Worm (Caenorhabditis elegans) whole organism, young adult: ENCODE measurements around the gene T10B9.9.

Experiments
- B0019.2 ChIP-seq: fragments of 200-800 bp; sonication (Bioruptor generic); conservative IDR thresholded peaks from 2 replicates; pipeline ENCODE4 v1.3.6; 2022; ENCODE audit warnings: missing genetic modification reagents, missing genetic modification characterization, missing compliant biosample characterization
- B0035.1 ChIP-seq: sonication (generic microtip); optimal IDR thresholded peaks from 2 replicates; lab custom pipeline; 2016; ENCODE audit warnings: missing genetic modification characterization, mild to moderate bottlenecking, missing compliant biosample characterization, missing genotype, missing genetic modification reagents
- B0261.1 ChIP-seq: sonication (generic microtip); optimal IDR thresholded peaks from 2 replicates; lab custom pipeline; 2016; ENCODE audit warnings: mild to moderate bottlenecking, missing genetic modification characterization, moderate library complexity, missing compliant biosample characterization
- B0336.3 ChIP-seq: fragments of 200-800 bp; sonication (Bioruptor generic); IDR thresholded peaks from 2 replicates; pipeline ENCODE4 v1.3.6; 2022; ENCODE audit warnings: missing genetic modification characterization, missing compliant biosample characterization
- C06A6.2 ChIP-seq: fragments of 200-800 bp; sonication (Bioruptor generic); conservative IDR thresholded peaks from 2 replicates; pipeline ENCODE4 v1.3.6; 2022; ENCODE audit warnings: missing genetic modification characterization, missing compliant biosample characterization
- D2030.7 ChIP-seq: fragments of 200-800 bp; sonication (Bioruptor generic); IDR thresholded peaks from 2 replicates; pipeline ENCODE4 v1.3.6; 2022; ENCODE audit warnings: missing genetic modification reagents, missing genetic modification characterization, missing compliant biosample characterization
- F23B12.7 ChIP-seq: sonication (generic microtip); optimal IDR thresholded peaks from 2 replicates; lab custom pipeline; 2017; ENCODE audit warnings: missing genetic modification characterization, mild to moderate bottlenecking, missing compliant biosample characterization, antibody characterized with exemption, moderate library complexity; ENCODE audit not compliant: insufficient read depth
- F33H1.4 ChIP-seq: fragments of 200-800 bp; sonication (Bioruptor generic); IDR thresholded peaks from 2 replicates; pipeline ENCODE4 v1.3.6; 2022; ENCODE audit warnings: missing genetic modification reagents, missing genetic modification characterization, missing compliant biosample characterization
- F39B2.1 ChIP-seq: fragments of 200-800 bp; sonication (Bioruptor generic); IDR thresholded peaks from 2 replicates; pipeline ENCODE4 v1.3.6; 2022; ENCODE audit warnings: missing genetic modification reagents, missing genetic modification characterization, missing compliant biosample characterization
- F49E8.2 ChIP-seq: sonication (generic microtip); optimal IDR thresholded peaks from 3 replicates; lab custom pipeline; 2017; ENCODE audit warnings: missing genetic modification characterization, mild to moderate bottlenecking, missing compliant biosample characterization, antibody characterized with exemption, moderate library complexity; ENCODE audit not compliant: insufficient read depth
- F52B5.7 ChIP-seq: sonication (generic microtip); optimal IDR thresholded peaks from 2 replicates; lab custom pipeline; 2016; ENCODE audit warnings: mild to moderate bottlenecking, missing genetic modification characterization, missing compliant biosample characterization
- T07F8.4 ChIP-seq: sonication (generic microtip); optimal IDR thresholded peaks from 2 replicates; lab custom pipeline; 2016; ENCODE audit warnings: mild to moderate bottlenecking, missing genetic modification characterization, moderate library complexity, missing compliant biosample characterization
- T26A5.8 ChIP-seq: sonication (generic microtip); optimal IDR thresholded peaks from 2 replicates; lab custom pipeline; 2016; ENCODE audit warnings: missing genetic modification characterization, missing compliant biosample characterization
- Y53G8AR.9 ChIP-seq: fragments of 200-800 bp; sonication (Bioruptor generic); conservative IDR thresholded peaks from 2 replicates; pipeline ENCODE4 v1.3.6; 2022; ENCODE audit warnings: missing genetic modification reagents, missing genetic modification characterization, missing compliant biosample characterization
- Y95B8A.8 ChIP-seq: fragments of 200-800 bp; sonication (Bioruptor generic); IDR thresholded peaks from 2 replicates; pipeline ENCODE4 v1.3.6; 2022; ENCODE audit warnings: missing genetic modification reagents, missing genetic modification characterization, missing compliant biosample characterization
- akir-1 ChIP-seq: fragments of 200-800 bp; sonication (Bioruptor generic); optimal IDR thresholded peaks from 2 replicates; lab custom pipeline; 2018; ENCODE audit warnings: mild to moderate bottlenecking, missing genetic modification characterization, moderate library complexity, missing compliant biosample characterization
- aptf-2 ChIP-seq: fragments of 200-800 bp; sonication (Bioruptor generic); conservative IDR thresholded peaks from 2 replicates; pipeline ENCODE4 v1.3.6; 2022; ENCODE audit warnings: missing genetic modification reagents, missing genetic modification characterization, missing compliant biosample characterization
- aptf-3 ChIP-seq: fragments of 200-800 bp; sonication (Bioruptor generic); IDR thresholded peaks from 2 replicates; pipeline ENCODE4 v1.3.6; 2022; ENCODE audit warnings: missing genetic modification characterization, missing compliant biosample characterization
- attf-3 ChIP-seq: fragments of 200-800 bp; sonication (Bioruptor generic); conservative IDR thresholded peaks from 2 replicates; pipeline ENCODE4 v1.3.6; 2022; ENCODE audit warnings: missing genetic modification reagents, missing genetic modification characterization, missing compliant biosample characterization
- cebp-1 ChIP-seq, 2 experiments: fragments of 200-800 bp in 1 of 2; sonication (Bioruptor generic) in 1 of 2; sonication (generic microtip) in 1 of 2; IDR thresholded peaks in 1 of 2; optimal IDR thresholded peaks in 1 of 2; 2 replicates each; pipeline versions ENCODE4 v1.3.6 to Lab custom; 2017 to 2022; ENCODE audit warnings: missing compliant biosample characterization in 2 of 2, missing genetic modification characterization in 2 of 2, mild to moderate bottlenecking in 1 of 2, missing genetic modification reagents in 1 of 2, moderate library complexity in 1 of 2
- ceh-91 ChIP-seq: fragments of 200-800 bp; sonication (Bioruptor generic); IDR thresholded peaks from 2 replicates; pipeline ENCODE4 v1.3.6; 2022; ENCODE audit warnings: missing genetic modification reagents, missing genetic modification characterization, missing compliant biosample characterization
- die-1 ChIP-seq: sonication (generic microtip); optimal IDR thresholded peaks from 2 replicates; lab custom pipeline; 2016; ENCODE audit warnings: missing genotype, mild to moderate bottlenecking, missing genetic modification characterization, missing compliant biosample characterization
- egl-18 ChIP-seq: fragments of 200-800 bp; sonication (Bioruptor generic); IDR thresholded peaks from 2 replicates; pipeline ENCODE4 v1.3.6; 2022; ENCODE audit warnings: missing genetic modification reagents, missing genetic modification characterization, missing compliant biosample characterization
- egl-44 ChIP-seq: fragments of 200-800 bp; sonication (Bioruptor generic); IDR thresholded peaks from 2 replicates; pipeline ENCODE4 v1.3.6; 2022; ENCODE audit warnings: missing genetic modification reagents, missing genetic modification characterization, missing compliant biosample characterization
- egrh-3 ChIP-seq: fragments of 200-800 bp; sonication (Bioruptor generic); IDR thresholded peaks from 2 replicates; pipeline ENCODE4 v1.3.6; 2022; ENCODE audit warnings: missing genetic modification reagents, missing genetic modification characterization, missing compliant biosample characterization
- ekl-4 ChIP-seq: fragments of 200-800 bp; sonication (Bioruptor generic); IDR thresholded peaks from 2 replicates; pipeline ENCODE4 v1.3.6; 2022; ENCODE audit warnings: missing genetic modification reagents, missing genetic modification characterization, missing compliant biosample characterization
- hlh-26 ChIP-seq: fragments of 200-800 bp; sonication (Bioruptor generic); conservative IDR thresholded peaks from 2 replicates; pipeline ENCODE4 v1.3.6; 2022; ENCODE audit warnings: missing genetic modification reagents, missing genetic modification characterization, missing compliant biosample characterization
- hmg-1.2 ChIP-seq: fragments of 200-800 bp; sonication (Bioruptor generic); IDR thresholded peaks from 2 replicates; pipeline ENCODE4 v1.3.6; 2022; ENCODE audit warnings: missing genetic modification reagents, missing genetic modification characterization, missing compliant biosample characterization
- hrde-1 ChIP-seq: sonication (generic microtip); optimal IDR thresholded peaks from 2 replicates; lab custom pipeline; 2016; ENCODE audit warnings: missing genetic modification characterization, mild to moderate bottlenecking, missing compliant biosample characterization, moderate library complexity, missing genotype, missing genetic modification reagents, borderline replicate concordance
- lin-40 ChIP-seq: sonication (generic microtip); optimal IDR thresholded peaks from 2 replicates; lab custom pipeline; 2016; ENCODE audit warnings: missing genetic modification characterization, mild to moderate bottlenecking, missing compliant biosample characterization, missing genotype, missing genetic modification reagents
- lsl-1 ChIP-seq: fragments of 200-800 bp; sonication (Bioruptor generic); optimal IDR thresholded peaks from 2 replicates; lab custom pipeline; 2018; ENCODE audit warnings: mild to moderate bottlenecking, missing genetic modification characterization, moderate library complexity, missing compliant biosample characterization
- madf-10 ChIP-seq: sonication (generic microtip); optimal IDR thresholded peaks from 2 replicates; lab custom pipeline; 2016; ENCODE audit warnings: mild to moderate bottlenecking, missing genetic modification characterization, missing compliant biosample characterization
- madf-6 ChIP-seq: fragments of 200-800 bp; sonication (Bioruptor generic); IDR thresholded peaks from 2 replicates; pipeline ENCODE4 v1.3.6; 2022; ENCODE audit warnings: missing genetic modification reagents, missing genetic modification characterization, missing compliant biosample characterization
- madf-8 ChIP-seq: fragments of 200-800 bp; sonication (Bioruptor generic); conservative IDR thresholded peaks from 2 replicates; pipeline ENCODE4 v1.3.6; 2022; ENCODE audit warnings: missing genetic modification reagents, missing genetic modification characterization, missing compliant biosample characterization
- mcd-1 ChIP-seq: fragments of 200-800 bp; sonication (Bioruptor generic); IDR thresholded peaks from 2 replicates; pipeline ENCODE4 v1.3.6; 2022; ENCODE audit warnings: missing genetic modification reagents, missing genetic modification characterization, missing compliant biosample characterization
- mxl-1 ChIP-seq: sonication (generic microtip); optimal IDR thresholded peaks from 2 replicates; lab custom pipeline; 2016; ENCODE audit warnings: missing genetic modification characterization, missing compliant biosample characterization
- nfya-2 ChIP-seq: fragments of 200-800 bp; sonication (Bioruptor generic); IDR thresholded peaks from 2 replicates; pipeline ENCODE4 v1.3.6; 2022; ENCODE audit warnings: missing genetic modification reagents, missing genetic modification characterization, missing compliant biosample characterization
- nfyb-1 ChIP-seq: fragments of 200-800 bp; sonication (Bioruptor generic); IDR thresholded peaks from 2 replicates; pipeline ENCODE4 v1.3.6; 2022; ENCODE audit warnings: missing genetic modification reagents, missing genetic modification characterization, missing compliant biosample characterization
- nhr-120 ChIP-seq: fragments of 200-800 bp; sonication (Bioruptor generic); IDR thresholded peaks from 2 replicates; pipeline ENCODE4 v1.3.6; 2022; ENCODE audit warnings: missing genetic modification characterization, missing compliant biosample characterization
- rcor-1 ChIP-seq: fragments of 200-800 bp; sonication (Bioruptor generic); IDR thresholded peaks from 2 replicates; pipeline ENCODE4 v1.3.6; 2022; ENCODE audit warnings: missing genetic modification reagents, missing genetic modification characterization, missing compliant biosample characterization
- sdz-38 ChIP-seq: sonication (generic microtip); optimal IDR thresholded peaks from 2 replicates; lab custom pipeline; 2016; ENCODE audit warnings: missing genotype, missing genetic modification characterization, missing compliant biosample characterization
- sea-2 ChIP-seq: fragments of 200-800 bp; sonication (Bioruptor generic); IDR thresholded peaks from 2 replicates; pipeline ENCODE4 v1.3.6; 2022; ENCODE audit warnings: missing genetic modification characterization, missing compliant biosample characterization
- snpc-1.1 ChIP-seq: sonication (generic microtip); optimal IDR thresholded peaks from 2 replicates; lab custom pipeline; 2017; ENCODE audit warnings: missing genetic modification characterization, mild to moderate bottlenecking, missing compliant biosample characterization, antibody characterized with exemption, moderate library complexity, missing genotype, missing genetic modification reagents; ENCODE audit not compliant: insufficient read depth
- somi-1 ChIP-seq: fragments of 200-800 bp; sonication (Bioruptor generic); optimal IDR thresholded peaks from 2 replicates; lab custom pipeline; 2018; ENCODE audit warnings: mild to moderate bottlenecking, missing genetic modification characterization, missing compliant biosample characterization
- tbp1 ChIP-seq: fragments of 200-800 bp; sonication (Bioruptor generic); optimal IDR thresholded peaks from 2 replicates; lab custom pipeline; 2018; ENCODE audit warnings: mild to moderate bottlenecking, missing genetic modification characterization, missing compliant biosample characterization
- zim-3 ChIP-seq: sonication (generic microtip); optimal IDR thresholded peaks from 2 replicates; lab custom pipeline; 2017; ENCODE audit warnings: mild to moderate bottlenecking, missing genetic modification characterization, moderate library complexity, missing compliant biosample characterization
- ztf-18 ChIP-seq: sonication (generic microtip); optimal IDR thresholded peaks from 2 replicates; lab custom pipeline; 2016; ENCODE audit warnings: missing genotype, mild to moderate bottlenecking, missing genetic modification characterization, missing compliant biosample characterization

The T10B9.9 gene

DNA sequence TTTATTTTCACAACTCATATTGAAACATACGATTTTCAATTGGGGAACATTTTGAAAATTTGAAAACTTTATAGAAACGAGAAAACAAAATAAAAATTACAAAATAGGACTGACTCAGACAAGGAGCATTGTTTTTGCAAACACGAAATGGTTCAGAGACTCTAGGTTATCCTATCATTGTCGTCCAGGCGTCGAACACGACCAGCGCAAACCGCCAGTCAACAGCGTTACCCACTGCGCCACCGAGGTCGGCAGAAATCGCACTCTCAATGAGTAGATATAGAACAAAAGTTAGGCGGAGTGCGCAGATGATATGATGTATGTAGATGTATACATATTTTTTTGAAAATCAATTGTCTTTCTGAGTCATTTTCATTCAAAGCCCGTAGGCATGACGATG is 1.0 kb downstream of the T10B9.9 start (continued):
- TF ChIP-seq lsl-1 (GFP tag; lab: Kevin White, UChicago), result peak; percentile 42
- TF ChIP-seq hlh-26 (GFP tag; lab: Robert Waterston, UW), result no peak
- TF ChIP-seq egl-44, result peak; percentile 86
- TF ChIP-seq hmg-1.2 (GFP tag; lab: Robert Waterston, UW), result peak; percentile 70
- TF ChIP-seq F49E8.2 (tag; lab: Kevin White, UChicago), result peak; percentile 20
- no peak for TF ChIP-seq sdz-38 (tag; lab: Kevin White, UChicago)
- TF ChIP-seq aptf-2, result no peak
- TF ChIP-seq sea-2 (GFP tag; lab: Robert Waterston, UW), result 0 out of 2 replicates have a peak, but pooled peaks have one; percentile 54
- TF ChIP-seq mxl-1 (tag; lab: Kevin White, UChicago), result peak; percentile 81
- peak; percentile 64; the same call in 1 of the 2 replicates for TF ChIP-seq mcd-1 (GFP tag; lab: Robert Waterston, UW)
- no peak for TF ChIP-seq madf-8 (GFP tag; lab: Robert Waterston, UW)
- peak; percentile 69 for TF ChIP-seq snpc-1.1 (tag; lab: Kevin White, UChicago)
- no peak for TF ChIP-seq nhr-120 (GFP tag; lab: Robert Waterston, UW)
- peak; percentile 68; the same call in 1 of the 2 replicates for TF ChIP-seq D2030.7 (GFP tag; lab: Robert Waterston, UW)
- peak; percentile 97 for TF ChIP-seq tbp1 (GFP tag; lab: Kevin White, UChicago)
- TF ChIP-seq F33H1.4 (GFP tag; lab: Robert Waterston, UW), result peak; percentile 53
- TF ChIP-seq T07F8.4 (tag; lab: Kevin White, UChicago), result peak; percentile 64
- peak; percentile 61 for TF ChIP-seq hrde-1 (tag; lab: Kevin White, UChicago)
- TF ChIP-seq lin-40 (tag; lab: Kevin White, UChicago), result peak; percentile 68
- 0 out of 2 replicates have a peak, but pooled peaks have one; percentile 77 for TF ChIP-seq nfya-2 (GFP tag; lab: Robert Waterston, UW)
- TF ChIP-seq egrh-3 (GFP tag; lab: Robert Waterston, UW), result peak; percentile 48
- TF ChIP-seq T26A5.8, result no peak
- TF ChIP-seq aptf-3, result 0 out of 2 replicates have a peak, but pooled peaks have one; percentile 19
- TF ChIP-seq ceh-91 (GFP tag; lab: Robert Waterston, UW), result 0 out of 2 replicates have a peak, but pooled peaks have one; percentile 33
- TF ChIP-seq die-1 (tag; lab: Kevin White, UChicago), result peak; percentile 71
- peak; percentile 65 for TF ChIP-seq ztf-18 (tag; lab: Kevin White, UChicago)
- TF ChIP-seq B0336.3 (GFP tag; lab: Robert Waterston, UW), result 0 out of 2 replicates have a peak, but pooled peaks have one; percentile 57
- TF ChIP-seq B0019.2 (GFP tag; lab: Robert Waterston, UW), result no peak
- TF ChIP-seq egl-18, result no peak
- peak; percentile 75 for TF ChIP-seq zim-3 (tag; lab: Kevin White, UChicago)
- TF ChIP-seq akir-1 (GFP tag; lab: Kevin White, UChicago), result peak; percentile 10
- TF ChIP-seq F52B5.7 (tag; lab: Kevin White, UChicago), result peak; percentile 13
- peak; percentile 87 for TF ChIP-seq B0261.1 (tag; lab: Kevin White, UChicago)
- peak; percentile 58 for TF ChIP-seq rcor-1 (GFP tag; lab: Robert Waterston, UW)
- peak; percentile 79 for TF ChIP-seq F23B12.7 (tag; lab: Kevin White, UChicago)
- TF ChIP-seq madf-10 (tag; lab: Kevin White, UChicago), result peak; percentile 45
- 0 out of 2 replicates have a peak, but pooled peaks have one; percentile 36 for TF ChIP-seq Y53G8AR.9 (GFP tag; lab: Robert Waterston, UW)
- peak; percentile 76 for TF ChIP-seq madf-6 (GFP tag; lab: Robert Waterston, UW)
- peak; percentile 56; the same call in 1 of the 2 replicates for TF ChIP-seq ekl-4 (GFP tag; lab: Robert Waterston, UW)
- TF ChIP-seq B0035.1, result peak; percentile 41
- no peak for TF ChIP-seq somi-1
- 0 out of 2 replicates have a peak, but pooled peaks have one; percentile 21 for TF ChIP-seq C06A6.2 (GFP tag; lab: Robert Waterston, UW)
- no peak for TF ChIP-seq F39B2.1 (GFP tag; lab: Robert Waterston, UW)
- TF ChIP-seq cebp-1 (GFP tag; IDR thresholded peaks at IDR 0.05; lab: Robert Waterston, UW), result 0 out of 2 replicates have a peak, but pooled peaks have one; percentile 33
- TF ChIP-seq cebp-1 (tag; optimal IDR thresholded peaks at IDR 0.05; lab: Kevin White, UChicago), result no peak
- peak; percentile 66 for TF ChIP-seq attf-3
- no peak; the same call in 1 of the 2 replicates for TF ChIP-seq nfyb-1 (GFP tag; lab: Robert Waterston, UW)
- TF ChIP-seq Y95B8A.8 (GFP tag; lab: Robert Waterston, UW), result peak; percentile 58; the same call in 1 of the 2 replicates
